Fruit fly (Drosophila melanogaster) whole organism, embryonic: ENCODE results near the gene Rassf.

Source experiments
- Bdp1 ChIP-seq: fragments of 200-800 bp; sonication (Bioruptor generic); optimal IDR thresholded peaks from 3 replicates; lab custom pipeline; 2016; ENCODE audit warnings: missing biosample characterization, missing genetic modification characterization
- Bteb2 ChIP-seq: fragments of 200-800 bp; sonication (Bioruptor generic); optimal IDR thresholded peaks from 2 replicates; lab custom pipeline; 2016; ENCODE audit warnings: missing biosample characterization, missing genetic modification characterization
- CG12236 ChIP-seq: fragments of 200-800 bp; sonication (Bioruptor generic); optimal IDR thresholded peaks from 2 replicates; lab custom pipeline; 2016; ENCODE audit warnings: missing biosample characterization, missing genetic modification characterization
- CG13424 ChIP-seq: fragments of 200-800 bp; sonication (Bioruptor generic); optimal IDR thresholded peaks from 2 replicates; lab custom pipeline; 2019; ENCODE audit warnings: missing biosample characterization, mild to moderate bottlenecking, missing genetic modification characterization, moderate library complexity
- CG14014 ChIP-seq: fragments of 200-800 bp; sonication (Bioruptor generic); IDR thresholded peaks from 2 replicates; pipeline ENCODE4 v1.3.6; 2022; ENCODE audit warnings: missing biosample characterization, missing genetic modification characterization
- CG15479 ChIP-seq: fragments of 200-800 bp; sonication (Bioruptor generic); optimal IDR thresholded peaks from 3 replicates; lab custom pipeline; 2019; ENCODE audit warnings: missing biosample characterization, mild to moderate bottlenecking, missing genetic modification characterization, moderate library complexity
- CG16813 ChIP-seq: fragments of 200-800 bp; sonication (Bioruptor generic); IDR thresholded peaks from 3 replicates; pipeline ENCODE4 v1.3.6; 2022; ENCODE audit warnings: missing biosample characterization, missing genetic modification characterization; ENCODE audit not compliant: partially characterized antibody
- CG17359 ChIP-seq: fragments of 200-800 bp; sonication (Bioruptor generic); optimal IDR thresholded peaks from 3 replicates; lab custom pipeline; 2018; ENCODE audit warnings: missing biosample characterization, mild to moderate bottlenecking, missing genetic modification characterization, moderate library complexity
- CG17829 ChIP-seq: fragments of 200-800 bp; optimal IDR thresholded peaks from 2 replicates; lab custom pipeline; 2019; ENCODE audit warnings: missing biosample characterization, mild to moderate bottlenecking, missing genetic modification characterization, moderate library complexity
- CG1792 ChIP-seq: fragments of 200-800 bp; sonication (Bioruptor generic); optimal IDR thresholded peaks from 2 replicates; lab custom pipeline; 2016; ENCODE audit warnings: missing biosample characterization, missing genetic modification characterization
- CG18764 ChIP-seq: fragments of 200-800 bp; sonication (Bioruptor generic); optimal IDR thresholded peaks from 3 replicates; lab custom pipeline; 2016; ENCODE audit warnings: missing biosample characterization, missing genetic modification characterization
- CG2116 ChIP-seq: fragments of 200-800 bp; sonication (Bioruptor generic); optimal IDR thresholded peaks from 3 replicates; lab custom pipeline; 2018; ENCODE audit warnings: missing biosample characterization, mild to moderate bottlenecking, missing genetic modification characterization
- CG2712 ChIP-seq: fragments of 200-800 bp; optimal IDR thresholded peaks from 3 replicates; lab custom pipeline; 2019; ENCODE audit warnings: missing biosample characterization, mild to moderate bottlenecking, missing genetic modification characterization, moderate library complexity
- CG3407 ChIP-seq: fragments of 200-800 bp; sonication (Bioruptor generic); optimal IDR thresholded peaks from 2 replicates; lab custom pipeline; 2018; ENCODE audit warnings: missing biosample characterization, mild to moderate bottlenecking, missing genetic modification characterization
- CG3726 ChIP-seq: fragments of 200-800 bp; sonication (Bioruptor generic); IDR thresholded peaks from 3 replicates; pipeline ENCODE4, ENCODE4 v1.3.6; 2022; ENCODE audit warnings: missing biosample characterization, missing genetic modification characterization
- CG5180 ChIP-seq: fragments of 200-800 bp; sonication (Bioruptor generic); optimal IDR thresholded peaks from 3 replicates; lab custom pipeline; 2017; ENCODE audit warnings: missing biosample characterization, missing genetic modification characterization, mild to moderate bottlenecking, moderate library complexity, missing genetic modification reagents
- CG6175 ChIP-seq: fragments of 200-800 bp; sonication (Bioruptor generic); IDR thresholded peaks from 3 replicates; pipeline ENCODE4 v1.3.6; 2022; ENCODE audit warnings: missing biosample characterization, missing genetic modification characterization
- CG6791 ChIP-seq: fragments of 200-800 bp; sonication (Bioruptor generic); IDR thresholded peaks from 3 replicates; pipeline ENCODE4 v1.3.6; 2022; ENCODE audit warnings: missing biosample characterization, missing genetic modification characterization; ENCODE audit not compliant: partially characterized antibody
- CG7357 ChIP-seq: fragments of 200-800 bp; sonication (Bioruptor generic); IDR thresholded peaks from 3 replicates; pipeline ENCODE4 v1.3.6; 2022; ENCODE audit warnings: missing biosample characterization, missing genetic modification characterization
- CG7987 ChIP-seq: fragments of 200-800 bp; sonication (Bioruptor generic); optimal IDR thresholded peaks from 2 replicates; lab custom pipeline; 2018; ENCODE audit warnings: missing biosample characterization, mild to moderate bottlenecking, missing genetic modification characterization, moderate library complexity
- CG8359 ChIP-seq: fragments of 200-800 bp; sonication (Bioruptor generic); optimal IDR thresholded peaks from 2 replicates; lab custom pipeline; 2017; ENCODE audit warnings: missing biosample characterization, mild to moderate bottlenecking, missing genetic modification characterization, borderline replicate concordance
- CG8765 ChIP-seq: fragments of 200-800 bp; sonication (Bioruptor generic); IDR thresholded peaks from 2 replicates; pipeline ENCODE4 v1.3.6; 2022; ENCODE audit warnings: missing biosample characterization, missing genetic modification characterization
- CG9932 ChIP-seq: fragments of 200-800 bp; sonication (Bioruptor generic); IDR thresholded peaks from 2 replicates; pipeline ENCODE4 v1.3.6; 2022; ENCODE audit warnings: missing biosample characterization, missing genetic modification characterization
- CoRest ChIP-seq: fragments of 200-800 bp; sonication (Bioruptor generic); optimal IDR thresholded peaks from 3 replicates; lab custom pipeline; 2018; ENCODE audit warnings: missing biosample characterization, mild to moderate bottlenecking, missing genetic modification characterization, moderate library complexity
- D ChIP-seq, 2 experiments: fragments of 200-800 bp in 1 of 2; fragments of >200 bp in 1 of 2; sonication (Bioruptor generic) in 1 of 2; optimal IDR thresholded peaks; 2 replicates in 1 of 2; 3 replicates in 1 of 2; lab custom pipeline; 2017; ENCODE audit warnings: mild to moderate bottlenecking in 1 of 2, missing biosample characterization in 1 of 2, missing genetic modification characterization in 1 of 2, missing genetic modification reagents in 1 of 2
- D19A ChIP-seq: fragments of 200-800 bp; optimal IDR thresholded peaks from 3 replicates; lab custom pipeline; 2019; ENCODE audit warnings: missing biosample characterization, mild to moderate bottlenecking, missing genetic modification characterization, moderate library complexity
- Dfd ChIP-seq, 2 experiments: fragments of >200 bp; optimal IDR thresholded peaks; 2 replicates each; lab custom pipeline; 2017; ENCODE audit warnings: missing biosample characterization in 2 of 2, missing genetic modification characterization in 2 of 2
- Fer3 ChIP-seq: fragments of 200-800 bp; sonication (Bioruptor generic); optimal IDR thresholded peaks from 2 replicates; lab custom pipeline; 2018; ENCODE audit warnings: missing biosample characterization, mild to moderate bottlenecking, missing genetic modification characterization, moderate library complexity
- GATAe ChIP-seq: fragments of 200-800 bp; sonication (Bioruptor generic); conservative IDR thresholded peaks from 2 replicates; pipeline ENCODE4 v1.3.6; 2022; ENCODE audit warnings: missing biosample characterization, missing genetic modification characterization
- HHEX ChIP-seq: fragments of 200-800 bp; sonication (Bioruptor generic); optimal IDR thresholded peaks from 3 replicates; lab custom pipeline; 2017; ENCODE audit warnings: missing biosample characterization, mild to moderate bottlenecking, missing genetic modification characterization, missing genetic modification reagents
- HLHmδ ChIP-seq: fragments of 200-800 bp; sonication (Bioruptor generic); optimal IDR thresholded peaks from 2 replicates; lab custom pipeline; 2018; ENCODE audit warnings: missing biosample characterization, mild to moderate bottlenecking, missing genetic modification characterization, moderate library complexity
- HmgD ChIP-seq: fragments of 200-800 bp; sonication (Bioruptor generic); optimal IDR thresholded peaks from 3 replicates; lab custom pipeline; 2016; ENCODE audit warnings: missing biosample characterization, missing genetic modification characterization
- Jarid2 ChIP-seq: fragments of 200-800 bp; sonication (Bioruptor generic); optimal IDR thresholded peaks from 3 replicates; lab custom pipeline; 2017; ENCODE audit warnings: mild to moderate bottlenecking, missing biosample characterization, missing genetic modification reagents, missing genetic modification characterization
- Lhr ChIP-seq: fragments of 200-800 bp; sonication (Bioruptor generic); optimal IDR thresholded peaks from 3 replicates; lab custom pipeline; 2017; ENCODE audit warnings: mild to moderate bottlenecking, missing biosample characterization, missing genetic modification reagents, missing genetic modification characterization
- MBD-R2 ChIP-seq: fragments of 200-800 bp; sonication (Bioruptor generic); IDR thresholded peaks from 2 replicates; pipeline ENCODE4 v1.3.6; 2022; ENCODE audit warnings: missing biosample characterization, missing genetic modification characterization
- Nf-YA ChIP-seq: fragments of 200-800 bp; sonication (Bioruptor generic); IDR thresholded peaks from 2 replicates; pipeline ENCODE4 v1.3.6; 2022; ENCODE audit warnings: missing biosample characterization, missing genetic modification characterization
- aop ChIP-seq: fragments of 200-800 bp; sonication (Bioruptor generic); IDR thresholded peaks from 2 replicates; pipeline ENCODE4 v1.3.6; 2022; ENCODE audit warnings: missing biosample characterization, missing genetic modification characterization
- cad ChIP-seq: fragments of >200 bp; optimal IDR thresholded peaks from 2 replicates; lab custom pipeline; 2017; ENCODE audit warnings: missing biosample characterization, missing genetic modification characterization
- dm ChIP-seq: fragments of 200-800 bp; sonication (Bioruptor generic); optimal IDR thresholded peaks from 3 replicates; lab custom pipeline; 2016; ENCODE audit warnings: missing biosample characterization, missing genetic modification characterization
- eve ChIP-seq, 2 experiments: fragments of >200 bp; optimal IDR thresholded peaks; 2 replicates each; lab custom pipeline; 2017; ENCODE audit warnings: missing biosample characterization in 2 of 2, missing genetic modification characterization in 2 of 2
- ftz-f1 ChIP-seq: fragments of 200-800 bp; sonication (Bioruptor generic); optimal IDR thresholded peaks from 2 replicates; lab custom pipeline; 2016; ENCODE audit warnings: missing biosample characterization, missing genetic modification characterization
- gsb-n ChIP-seq: fragments of 200-800 bp; sonication (Bioruptor generic); optimal IDR thresholded peaks from 3 replicates; lab custom pipeline; 2018; ENCODE audit warnings: missing biosample characterization, mild to moderate bottlenecking, missing genetic modification characterization
- lab ChIP-seq: fragments of 200-800 bp; sonication (Bioruptor generic); optimal IDR thresholded peaks from 3 replicates; lab custom pipeline; 2017; ENCODE audit warnings: missing biosample characterization, missing genetic modification characterization, mild to moderate bottlenecking, moderate library complexity, missing genetic modification reagents
- nom ChIP-seq: fragments of 200-800 bp; sonication (Bioruptor generic); optimal IDR thresholded peaks from 2 replicates; lab custom pipeline; 2017; ENCODE audit warnings: missing biosample characterization, missing genetic modification characterization, mild to moderate bottlenecking, moderate library complexity, missing genetic modification reagents
- pb ChIP-seq: fragments of 200-800 bp; sonication (Bioruptor generic); optimal IDR thresholded peaks from 3 replicates; lab custom pipeline; 2016; ENCODE audit warnings: missing biosample characterization, missing genetic modification characterization
- pho ChIP-seq: fragments of 200-800 bp; sonication (Bioruptor generic); optimal IDR thresholded peaks from 2 replicates; lab custom pipeline; 2016; ENCODE audit warnings: missing biosample characterization, missing genetic modification characterization
- row ChIP-seq: fragments of 200-800 bp; sonication (Bioruptor generic); IDR thresholded peaks from 3 replicates; pipeline ENCODE4 v1.3.6; 2022; ENCODE audit warnings: missing biosample characterization, missing genetic modification characterization
- trh ChIP-seq: fragments of 200-800 bp; sonication (Bioruptor generic); optimal IDR thresholded peaks from 2 replicates; lab custom pipeline; 2016; ENCODE audit warnings: missing biosample characterization, missing genetic modification characterization
- zen ChIP-seq: fragments of 200-800 bp; sonication (Bioruptor generic); optimal IDR thresholded peaks from 3 replicates; lab custom pipeline; 2018; ENCODE audit warnings: missing biosample characterization, mild to moderate bottlenecking, missing genetic modification characterization, moderate library complexity

Gene Rassf

DNA sequence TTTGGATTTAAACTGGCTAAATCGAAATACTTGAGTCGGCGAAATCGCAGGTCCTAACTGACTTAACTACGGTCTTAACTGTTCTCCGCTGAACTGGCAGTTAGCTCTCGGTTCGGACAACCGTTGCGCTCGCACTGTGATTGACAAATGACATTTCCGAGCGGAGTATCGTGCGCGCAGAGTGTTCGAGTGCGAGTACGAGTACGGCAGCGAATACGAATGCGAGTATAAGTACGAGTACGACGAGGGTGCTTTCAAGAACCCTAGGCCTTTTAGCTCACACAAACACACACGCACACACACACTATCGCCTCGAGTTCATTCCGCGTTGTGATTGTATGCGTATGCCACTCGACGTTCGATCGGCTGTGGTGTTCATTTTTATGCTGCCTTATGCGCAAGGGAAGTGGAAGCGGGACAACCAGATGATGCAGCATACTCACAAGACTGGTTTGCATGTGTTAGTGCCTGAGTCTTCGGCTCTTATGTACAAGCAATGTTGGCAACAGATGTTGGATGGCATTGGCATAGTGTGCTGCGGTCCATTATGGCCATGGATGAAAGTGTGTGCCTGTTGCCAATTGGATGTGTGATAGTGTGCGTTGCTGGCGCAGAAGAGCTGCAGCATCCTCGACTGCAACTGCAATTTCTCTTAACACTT lies 24.1 kb upstream of the Rassf start, which contains the start of gene hh (continued):
- TF ChIP-seq Bteb2 (GFP tag; lab: Kevin White, UChicago): no peak
- no peak for TF ChIP-seq eve (GFP tag; optimal IDR thresholded peaks at IDR 0.05; lab: Kevin White, UChicago)
- peak; percentile 26 for TF ChIP-seq CG17829 (tag; lab: Kevin White, UChicago)
- no peak for TF ChIP-seq HmgD (GFP tag; lab: Kevin White, UChicago)
- 0 out of 2 replicates have a peak, but pooled peaks have one; percentile 18 for TF ChIP-seq MBD-R2 (GFP tag; lab: Robert Waterston, UW)
- TF ChIP-seq CG9932 (GFP tag; lab: Robert Waterston, UW): no peak
- no peak for TF ChIP-seq aop (GFP tag; lab: Robert Waterston, UW)
- peak; percentile 98 for TF ChIP-seq D (optimal IDR thresholded peaks at IDR 0.05; lab: Kevin White, UChicago)
- no peak for TF ChIP-seq D (GFP tag; optimal IDR thresholded peaks at IDR 0.05; lab: Kevin White, UChicago)
- TF ChIP-seq CG2116 (GFP tag; lab: Kevin White, UChicago): no peak
- peak; percentile 40 for TF ChIP-seq zen (tag; lab: Kevin White, UChicago)
- no peak for TF ChIP-seq Lhr
- no peak for TF ChIP-seq cad (GFP tag; lab: Kevin White, UChicago)
- TF ChIP-seq pb (GFP tag; lab: Kevin White, UChicago): no peak
- no peak for TF ChIP-seq CG18764 (GFP tag; lab: Kevin White, UChicago)
- peak; percentile 81 for TF ChIP-seq CG12236 (GFP tag; lab: Kevin White, UChicago)
- no peak for TF ChIP-seq ftz-f1 (GFP tag; lab: Kevin White, UChicago)
- TF ChIP-seq CG14014 (GFP tag; lab: Robert Waterston, UW): no peak
- no peak for TF ChIP-seq Fer3
- TF ChIP-seq Bdp1: no peak
- TF ChIP-seq CG17359: no peak
- TF ChIP-seq CG8359: no peak
- no peak for TF ChIP-seq HLHmδ (GFP tag; lab: Kevin White, UChicago)
- TF ChIP-seq gsb-n (tag; lab: Kevin White, UChicago): peak; percentile 26
- TF ChIP-seq CG7357 (GFP tag; lab: Robert Waterston, UW): no peak
- TF ChIP-seq CoRest (tag; lab: Kevin White, UChicago): peak; percentile 60
- peak in 1 of 2 experiments; percentile 66 for TF ChIP-seq Dfd (GFP tag; optimal IDR thresholded peaks at IDR 0.05; lab: Kevin White, UChicago)
- no peak for TF ChIP-seq CG8765
- no peak for TF ChIP-seq Nf-YA (GFP tag; lab: Robert Waterston, UW)
- TF ChIP-seq lab (GFP tag; lab: Kevin White, UChicago): no peak
- TF ChIP-seq CG15479 (GFP tag; lab: Kevin White, UChicago): peak; percentile 93
- TF ChIP-seq CG1792: no peak
- no peak for TF ChIP-seq trh (GFP tag; lab: Kevin White, UChicago)
- TF ChIP-seq CG2712 (tag; lab: Kevin White, UChicago): peak; percentile 17
- TF ChIP-seq CG3407: no peak
- no peak for TF ChIP-seq row
- no peak for TF ChIP-seq GATAe (GFP tag; lab: Robert Waterston, UW)
- TF ChIP-seq pho (GFP tag; lab: Kevin White, UChicago): no peak
- peak; percentile 63 for TF ChIP-seq Jarid2 (GFP tag; lab: Kevin White, UChicago)
- no peak for TF ChIP-seq CG3726 (GFP tag; lab: Robert Waterston, UW)
- no peak for TF ChIP-seq CG6791 (GFP tag; lab: Robert Waterston, UW)
- no peak for TF ChIP-seq D19A (tag; lab: Kevin White, UChicago)
- no peak for TF ChIP-seq CG13424 (tag; lab: Kevin White, UChicago)
- peak; percentile 8 for TF ChIP-seq CG7987 (GFP tag; lab: Kevin White, UChicago)
- TF ChIP-seq HHEX: no peak
- no peak for TF ChIP-seq CG16813 (GFP tag; lab: Robert Waterston, UW)
- TF ChIP-seq CG5180 (GFP tag; lab: Kevin White, UChicago): peak; percentile 54
- no peak for TF ChIP-seq dm
- no peak for TF ChIP-seq nom (GFP tag; lab: Kevin White, UChicago)
- peak; percentile 33; the same call in 1 of the 3 replicates for TF ChIP-seq CG6175
